Fruit fly (Drosophila melanogaster) whole organism, embryonic: ENCODE results near the gene CG3349.

ENCODE experiments used
- Atf6 ChIP-seq: fragments of 200-800 bp; sonication (Bioruptor generic); IDR thresholded peaks from 2 replicates; pipeline ENCODE4 v1.3.6; 2022; ENCODE audit warnings: missing biosample characterization, missing genetic modification characterization
- B-H1 ChIP-seq: fragments of 200-800 bp; sonication (Bioruptor generic); IDR thresholded peaks from 3 replicates; pipeline ENCODE4 v1.3.6; 2022; ENCODE audit warnings: missing biosample characterization, missing genetic modification characterization
- CG10147 ChIP-seq: fragments of 200-800 bp; sonication (Bioruptor generic); optimal IDR thresholded peaks from 2 replicates; lab custom pipeline; 2019; ENCODE audit warnings: missing biosample characterization, mild to moderate bottlenecking, missing genetic modification characterization, moderate library complexity
- CG12071 ChIP-seq: fragments of 200-800 bp; sonication (Bioruptor generic); optimal IDR thresholded peaks from 3 replicates; lab custom pipeline; 2018; ENCODE audit warnings: missing biosample characterization, mild to moderate bottlenecking, missing genetic modification characterization
- CG12769 ChIP-seq: fragments of 200-800 bp; sonication (Bioruptor generic); optimal IDR thresholded peaks from 2 replicates; lab custom pipeline; 2019; ENCODE audit warnings: missing biosample characterization, mild to moderate bottlenecking, missing genetic modification characterization, moderate library complexity
- CG12942 ChIP-seq: fragments of 200-800 bp; sonication (Bioruptor generic); optimal IDR thresholded peaks from 3 replicates; lab custom pipeline; 2016; ENCODE audit warnings: missing biosample characterization, missing genetic modification characterization
- CG13287 ChIP-seq: fragments of 200-800 bp; sonication (Bioruptor generic); IDR thresholded peaks from 2 replicates; pipeline ENCODE4 v1.3.6; 2022; ENCODE audit warnings: missing biosample characterization, missing genetic modification characterization; ENCODE audit not compliant: partially characterized antibody
- CG13424 ChIP-seq: fragments of 200-800 bp; sonication (Bioruptor generic); optimal IDR thresholded peaks from 2 replicates; lab custom pipeline; 2019; ENCODE audit warnings: missing biosample characterization, mild to moderate bottlenecking, missing genetic modification characterization, moderate library complexity
- CG13624 ChIP-seq: fragments of 200-800 bp; sonication (Bioruptor generic); optimal IDR thresholded peaks from 2 replicates; lab custom pipeline; 2016; ENCODE audit warnings: missing biosample characterization, missing genetic modification characterization
- CG14014 ChIP-seq: fragments of 200-800 bp; sonication (Bioruptor generic); IDR thresholded peaks from 2 replicates; pipeline ENCODE4 v1.3.6; 2022; ENCODE audit warnings: missing biosample characterization, missing genetic modification characterization
- CG18619 ChIP-seq: fragments of 200-800 bp; sonication (Bioruptor generic); optimal IDR thresholded peaks from 3 replicates; lab custom pipeline; 2017; ENCODE audit warnings: missing biosample characterization, mild to moderate bottlenecking, missing genetic modification characterization
- CG31365 ChIP-seq: fragments of 200-800 bp; sonication (Bioruptor generic); optimal IDR thresholded peaks from 2 replicates; lab custom pipeline; 2018; ENCODE audit warnings: missing biosample characterization, mild to moderate bottlenecking, missing genetic modification characterization
- CG3838 ChIP-seq: fragments of 200-800 bp; sonication (Bioruptor generic); optimal IDR thresholded peaks from 3 replicates; lab custom pipeline; 2016; ENCODE audit warnings: missing biosample characterization, missing genetic modification characterization
- CG6854 ChIP-seq: fragments of 200-800 bp; sonication (Bioruptor generic); optimal IDR thresholded peaks from 3 replicates; lab custom pipeline; 2017; ENCODE audit warnings: missing biosample characterization, mild to moderate bottlenecking, missing genetic modification characterization
- CG7745 ChIP-seq: fragments of 200-800 bp; sonication (Bioruptor generic); optimal IDR thresholded peaks from 2 replicates; lab custom pipeline; 2018; ENCODE audit warnings: missing biosample characterization, mild to moderate bottlenecking, missing genetic modification characterization, moderate library complexity
- Chrac-16 ChIP-seq: fragments of 200-800 bp; sonication (Bioruptor generic); optimal IDR thresholded peaks from 3 replicates; lab custom pipeline; 2016; ENCODE audit warnings: missing biosample characterization, missing genetic modification characterization
- D19B ChIP-seq: fragments of 200-800 bp; sonication (Bioruptor generic); optimal IDR thresholded peaks from 2 replicates; lab custom pipeline; 2017; ENCODE audit warnings: missing biosample characterization, mild to moderate bottlenecking, missing genetic modification characterization
- Dek ChIP-seq: fragments of 200-800 bp; sonication (Bioruptor generic); optimal IDR thresholded peaks from 3 replicates; lab custom pipeline; 2019; ENCODE audit warnings: missing biosample characterization, mild to moderate bottlenecking, missing genetic modification characterization, moderate library complexity
- Fer2 ChIP-seq: fragments of 200-800 bp; sonication (Bioruptor generic); optimal IDR thresholded peaks from 2 replicates; lab custom pipeline; 2018; ENCODE audit warnings: missing biosample characterization, mild to moderate bottlenecking, missing genetic modification characterization, moderate library complexity
- GATAe ChIP-seq: fragments of 200-800 bp; sonication (Bioruptor generic); conservative IDR thresholded peaks from 2 replicates; pipeline ENCODE4 v1.3.6; 2022; ENCODE audit warnings: missing biosample characterization, missing genetic modification characterization
- H15 ChIP-seq: fragments of 200-800 bp; sonication (Bioruptor generic); IDR thresholded peaks from 3 replicates; pipeline ENCODE4 v1.3.6; 2022; ENCODE audit warnings: missing biosample characterization, missing genetic modification characterization
- HmgD ChIP-seq: fragments of 200-800 bp; sonication (Bioruptor generic); optimal IDR thresholded peaks from 3 replicates; lab custom pipeline; 2016; ENCODE audit warnings: missing biosample characterization, missing genetic modification characterization
- Hr51 ChIP-seq, 2 experiments: fragments of 200-800 bp; sonication (Bioruptor generic); optimal IDR thresholded peaks; 2 replicates in 1 of 2; 3 replicates in 1 of 2; lab custom pipeline; 2016 to 2018; ENCODE audit warnings: missing biosample characterization in 2 of 2, missing genetic modification characterization in 2 of 2, mild to moderate bottlenecking in 1 of 2, moderate library complexity in 1 of 2
- MBD-R2 ChIP-seq: fragments of 200-800 bp; sonication (Bioruptor generic); IDR thresholded peaks from 2 replicates; pipeline ENCODE4 v1.3.6; 2022; ENCODE audit warnings: missing biosample characterization, missing genetic modification characterization
- Med ChIP-seq: fragments of 200-800 bp; sonication (Bioruptor generic); peaks from one replicate; lab custom pipeline; 2016; ENCODE audit warnings: missing biosample characterization, missing genetic modification characterization, mild to moderate bottlenecking, inconsistent platforms, moderate library complexity
- Nf-YB ChIP-seq: fragments of 200-800 bp; sonication (Bioruptor generic); optimal IDR thresholded peaks from 3 replicates; lab custom pipeline; 2019; ENCODE audit warnings: missing biosample characterization, mild to moderate bottlenecking, missing genetic modification characterization, moderate library complexity
- Nf-YC ChIP-seq: fragments of 200-800 bp; optimal IDR thresholded peaks from 3 replicates; lab custom pipeline; 2019; ENCODE audit warnings: missing biosample characterization, mild to moderate bottlenecking, missing genetic modification characterization, moderate library complexity
- NfI ChIP-seq: fragments of 200-800 bp; sonication (Bioruptor generic); optimal IDR thresholded peaks from 3 replicates; lab custom pipeline; 2018; ENCODE audit warnings: missing biosample characterization, mild to moderate bottlenecking, missing genetic modification characterization, moderate library complexity
- Poxn ChIP-seq: fragments of 200-800 bp; sonication (Bioruptor generic); IDR thresholded peaks from 2 replicates; pipeline ENCODE4 v1.3.6; 2022; ENCODE audit warnings: missing biosample characterization, missing genetic modification characterization
- Scr ChIP-seq: fragments of 200-800 bp; sonication (Bioruptor generic); IDR thresholded peaks from 2 replicates; pipeline ENCODE4 v1.3.6; 2022; ENCODE audit warnings: missing biosample characterization, missing genetic modification characterization; ENCODE audit not compliant: partially characterized antibody
- Sin3A ChIP-seq: fragments of >200 bp; optimal IDR thresholded peaks from 2 replicates; lab custom pipeline; 2018
- Sry-β ChIP-seq: fragments of 200-800 bp; sonication (Bioruptor generic); optimal IDR thresholded peaks from 2 replicates; lab custom pipeline; 2018; ENCODE audit warnings: missing biosample characterization, mild to moderate bottlenecking, missing genetic modification characterization, moderate library complexity
- Xrp1 ChIP-seq: fragments of 200-800 bp; sonication (Bioruptor generic); IDR thresholded peaks from 2 replicates; pipeline ENCODE4 v1.3.6; 2022; ENCODE audit warnings: missing biosample characterization, missing genetic modification characterization
- cad ChIP-seq: fragments of >200 bp; optimal IDR thresholded peaks from 2 replicates; lab custom pipeline; 2017; ENCODE audit warnings: missing biosample characterization, missing genetic modification characterization
- corto ChIP-seq: fragments of 200-800 bp; sonication (Bioruptor generic); optimal IDR thresholded peaks from 2 replicates; lab custom pipeline; 2016; ENCODE audit warnings: missing biosample characterization, mild to moderate bottlenecking, missing genetic modification characterization, moderate library complexity
- emc ChIP-seq: fragments of 200-800 bp; sonication (Bioruptor generic); optimal IDR thresholded peaks from 2 replicates; lab custom pipeline; 2016; ENCODE audit warnings: missing biosample characterization, missing genetic modification characterization
- gcm ChIP-seq: fragments of 200-800 bp; sonication (Bioruptor generic); optimal IDR thresholded peaks from 2 replicates; lab custom pipeline; 2019; ENCODE audit warnings: missing biosample characterization, mild to moderate bottlenecking, missing genetic modification characterization, moderate library complexity
- knrl ChIP-seq: fragments of 200-800 bp; sonication (Bioruptor generic); IDR thresholded peaks from 3 replicates; pipeline ENCODE4 v1.3.6; 2022; ENCODE audit warnings: missing biosample characterization, missing genetic modification characterization; ENCODE audit not compliant: partially characterized antibody
- lilli ChIP-seq: fragments of 200-800 bp; sonication (Bioruptor generic); optimal IDR thresholded peaks from 3 replicates; lab custom pipeline; 2016; ENCODE audit warnings: missing biosample characterization, missing genetic modification characterization
- mam ChIP-seq: fragments of 200-800 bp; sonication (Bioruptor generic); optimal IDR thresholded peaks from 3 replicates; lab custom pipeline; 2016; ENCODE audit warnings: missing biosample characterization, missing genetic modification characterization
- oc ChIP-seq: fragments of 200-800 bp; sonication (Bioruptor generic); optimal IDR thresholded peaks from 2 replicates; lab custom pipeline; 2018; ENCODE audit warnings: missing biosample characterization, mild to moderate bottlenecking, missing genetic modification characterization, moderate library complexity
- otp ChIP-seq: fragments of 200-800 bp; sonication (Bioruptor generic); IDR thresholded peaks from 3 replicates; pipeline ENCODE4, ENCODE4 v1.3.6; 2022; ENCODE audit warnings: missing biosample characterization, missing genetic modification characterization
- sc ChIP-seq, 3 experiments: fragments of >200 bp in 2 of 3; fragments of 200-800 bp in 1 of 3; sonication (Bioruptor generic) in 1 of 3; optimal IDR thresholded peaks; 2 replicates in 2 of 3; 3 replicates in 1 of 3; lab custom pipeline; 2017; ENCODE audit warnings: mild to moderate bottlenecking in 1 of 3, missing biosample characterization in 1 of 3, missing genetic modification characterization in 1 of 3, missing genetic modification reagents in 1 of 3
- sens-2 ChIP-seq: fragments of 200-800 bp; sonication (Bioruptor generic); IDR thresholded peaks from 2 replicates; pipeline ENCODE4 v1.3.6; 2022; ENCODE audit warnings: missing biosample characterization, missing genetic modification characterization
- sna ChIP-seq: fragments of 200-800 bp; sonication (Bioruptor generic); IDR thresholded peaks from 2 replicates; pipeline ENCODE4 v1.3.6; 2022; ENCODE audit warnings: missing biosample characterization, missing genetic modification characterization; ENCODE audit not compliant: partially characterized antibody
- trh ChIP-seq: fragments of 200-800 bp; sonication (Bioruptor generic); optimal IDR thresholded peaks from 2 replicates; lab custom pipeline; 2016; ENCODE audit warnings: missing biosample characterization, missing genetic modification characterization
- wdn ChIP-seq: fragments of 200-800 bp; sonication (Bioruptor generic); IDR thresholded peaks from 2 replicates; pipeline ENCODE4 v1.3.6; 2022; ENCODE audit warnings: missing biosample characterization, missing genetic modification characterization
- zen ChIP-seq: fragments of 200-800 bp; sonication (Bioruptor generic); optimal IDR thresholded peaks from 3 replicates; lab custom pipeline; 2018; ENCODE audit warnings: missing biosample characterization, mild to moderate bottlenecking, missing genetic modification characterization, moderate library complexity

The CG3349 gene

dm6 chr3L:15011638-15012335 lies 32.4 kb downstream of the CG3349 start (continued):
- peak; percentile 53 for TF ChIP-seq Fer2 (tag; lab: Kevin White, UChicago)
- peak; percentile 50 for TF ChIP-seq lilli
- TF ChIP-seq gcm (GFP tag; lab: Kevin White, UChicago): peak; percentile 84
- TF ChIP-seq oc (tag; lab: Kevin White, UChicago): peak; percentile 64
- no peak for TF ChIP-seq wdn (GFP tag; lab: Robert Waterston, UW)
- 0 out of 3 replicates have a peak, but pooled peaks have one; percentile 35 for TF ChIP-seq H15 (GFP tag; lab: Robert Waterston, UW)
- TF ChIP-seq CG12942 (GFP tag; lab: Kevin White, UChicago): peak; percentile 57
- peak; percentile 58; the same call in 1 of the 2 replicates for TF ChIP-seq CG14014
- peak; percentile 55 for TF ChIP-seq Nf-YB (GFP tag; lab: Kevin White, UChicago)
- peak; percentile 63 for TF ChIP-seq Dek
- TF ChIP-seq Nf-YC (tag; lab: Kevin White, UChicago): peak; percentile 57
- peak; percentile 37 for TF ChIP-seq NfI (GFP tag; lab: Kevin White, UChicago)
- peak; percentile 1 for TF ChIP-seq CG7745 (tag; lab: Kevin White, UChicago)
- TF ChIP-seq mam (GFP tag; lab: Kevin White, UChicago): peak; percentile 5
- TF ChIP-seq HmgD (GFP tag; lab: Kevin White, UChicago): no peak
- TF ChIP-seq GATAe (GFP tag; lab: Robert Waterston, UW): no peak
- no peak for TF ChIP-seq emc (GFP tag; lab: Kevin White, UChicago)
- TF ChIP-seq corto (GFP tag; lab: Kevin White, UChicago): no peak
- TF ChIP-seq Sin3A (lab: Kevin White, UChicago): no peak
- peak; percentile 41 for TF ChIP-seq CG12071
- peak; percentile 77 for TF ChIP-seq zen (tag; lab: Kevin White, UChicago)
- peak; percentile 46; the same call in 1 of the 3 replicates for TF ChIP-seq otp (GFP tag; lab: Robert Waterston, UW)
- TF ChIP-seq CG13287 (GFP tag; lab: Robert Waterston, UW): no peak
- TF ChIP-seq sc (optimal IDR thresholded peaks at IDR 0.05; lab: Kevin White, UChicago): no peak
- TF ChIP-seq sc (GFP tag; optimal IDR thresholded peaks at IDR 0.05; lab: Kevin White, UChicago): peak; percentile 20
- TF ChIP-seq cad (GFP tag; lab: Kevin White, UChicago): no peak
- 0 out of 2 replicates have a peak, but pooled peaks have one; percentile 19 for TF ChIP-seq Poxn
- TF ChIP-seq sna (GFP tag; lab: Robert Waterston, UW): no peak
- TF ChIP-seq CG18619: peak; percentile 46
- TF ChIP-seq B-H1 (GFP tag; lab: Robert Waterston, UW): peak; percentile 49
- TF ChIP-seq Med (GFP tag; lab: Kevin White, UChicago): peak; percentile 82
- peak; percentile 4 for TF ChIP-seq D19B (GFP tag; lab: Kevin White, UChicago)
- no peak for TF ChIP-seq CG31365
- TF ChIP-seq sens-2 (GFP tag; lab: Robert Waterston, UW): peak; percentile 65
- peak; percentile 36 for TF ChIP-seq CG3838 (GFP tag; lab: Kevin White, UChicago)
- TF ChIP-seq CG6854 (GFP tag; lab: Kevin White, UChicago): peak; percentile 30
- peak; percentile 80 for TF ChIP-seq CG13424 (tag; lab: Kevin White, UChicago)
- peak; percentile 18 for TF ChIP-seq CG12769
- no peak for TF ChIP-seq Scr (GFP tag; lab: Robert Waterston, UW)
- peak in 1 of 2 experiments; percentile 84 for TF ChIP-seq Hr51 (GFP tag; optimal IDR thresholded peaks at IDR 0.05; lab: Kevin White, UChicago)
- no peak for TF ChIP-seq knrl (GFP tag; lab: Robert Waterston, UW)
- TF ChIP-seq Chrac-16 (GFP tag; lab: Kevin White, UChicago): peak; percentile 47
- peak; percentile 76 for TF ChIP-seq CG10147
- TF ChIP-seq MBD-R2: peak; percentile 39; the same call in 1 of the 2 replicates
- TF ChIP-seq trh (GFP tag; lab: Kevin White, UChicago): peak; percentile 28
- peak; percentile 74 for TF ChIP-seq Atf6 (GFP tag; lab: Robert Waterston, UW)
- TF ChIP-seq Sry-β (GFP tag; lab: Kevin White, UChicago): no peak
- TF ChIP-seq Xrp1 (GFP tag; lab: Robert Waterston, UW): peak; percentile 87
- TF ChIP-seq CG13624 (GFP tag; lab: Kevin White, UChicago): peak; percentile 4
